Fruit fly (Drosophila melanogaster) whole organism, adult: ENCODE measurements around the gene Tre1.

Source experiments
- CG11617 ChIP-seq: fragments of 200-800 bp; sonication (Bioruptor generic); optimal IDR thresholded peaks from 2 replicates; lab custom pipeline; 2017; ENCODE audit warnings: mild to moderate bottlenecking, missing biosample characterization, missing genetic modification reagents, missing genetic modification characterization
- CG12768 ChIP-seq: fragments of 200-800 bp; sonication (Bioruptor generic); optimal IDR thresholded peaks from 2 replicates; lab custom pipeline; 2017; ENCODE audit warnings: missing biosample characterization, missing genetic modification characterization, mild to moderate bottlenecking, moderate library complexity, missing genetic modification reagents
- CG14711 ChIP-seq: fragments of 200-800 bp; sonication (Bioruptor generic); optimal IDR thresholded peaks from 2 replicates; lab custom pipeline; 2018; ENCODE audit warnings: missing biosample characterization, mild to moderate bottlenecking, missing genetic modification characterization, moderate library complexity
- CG1620 ChIP-seq: fragments of 200-800 bp; sonication (Bioruptor generic); optimal IDR thresholded peaks from 2 replicates; lab custom pipeline; 2016; ENCODE audit warnings: missing biosample characterization, missing genetic modification characterization
- CG33017 ChIP-seq: fragments of 200-800 bp; sonication (Bioruptor generic); optimal IDR thresholded peaks from 2 replicates; lab custom pipeline; 2018; ENCODE audit warnings: missing biosample characterization, mild to moderate bottlenecking, missing genetic modification characterization, moderate library complexity
- CG5204 ChIP-seq: fragments of 200-800 bp; sonication (Bioruptor generic); optimal IDR thresholded peaks from 2 replicates; lab custom pipeline; 2016; ENCODE audit warnings: missing biosample characterization, missing genetic modification characterization
- CG7045 ChIP-seq: fragments of 200-800 bp; sonication (Bioruptor generic); optimal IDR thresholded peaks from 2 replicates; lab custom pipeline; 2017; ENCODE audit warnings: missing biosample characterization, mild to moderate bottlenecking, missing genetic modification characterization
- CG7101 ChIP-seq: fragments of 200-800 bp; sonication (Bioruptor generic); optimal IDR thresholded peaks from 2 replicates; lab custom pipeline; 2018; ENCODE audit warnings: missing biosample characterization, mild to moderate bottlenecking, missing genetic modification characterization, moderate library complexity
- Clk ChIP-seq: fragments of 200-800 bp; sonication (Bioruptor generic); optimal IDR thresholded peaks from 2 replicates; lab custom pipeline; 2017; ENCODE audit warnings: missing biosample characterization, missing genetic modification characterization
- Crg-1 ChIP-seq: fragments of 200-800 bp; sonication (Bioruptor generic); optimal IDR thresholded peaks from 2 replicates; lab custom pipeline; 2016; ENCODE audit warnings: missing biosample characterization, missing genetic modification characterization
- Hr96 ChIP-seq: fragments of 200-800 bp; sonication (Bioruptor generic); optimal IDR thresholded peaks from 2 replicates; lab custom pipeline; 2016; ENCODE audit warnings: missing biosample characterization, missing genetic modification characterization
- Mnt ChIP-seq: fragments of 200-800 bp; sonication (Bioruptor generic); optimal IDR thresholded peaks from 2 replicates; lab custom pipeline; 2016; ENCODE audit warnings: missing biosample characterization, mild to moderate bottlenecking, missing genetic modification characterization
- bab1 ChIP-seq: fragments of 200-800 bp; sonication (Bioruptor generic); optimal IDR thresholded peaks from 3 replicates; lab custom pipeline; 2019; ENCODE audit warnings: missing biosample characterization, mild to moderate bottlenecking, missing genetic modification characterization, moderate library complexity
- cic ChIP-seq: fragments of 200-800 bp; sonication (Bioruptor generic); optimal IDR thresholded peaks from 2 replicates; lab custom pipeline; 2017; ENCODE audit warnings: missing biosample characterization, mild to moderate bottlenecking, missing genetic modification characterization, moderate library complexity
- cnc ChIP-seq, 2 experiments: fragments of >200 bp; optimal IDR thresholded peaks; 2 replicates each; lab custom pipeline; 2017
- kay ChIP-seq: fragments of 200-800 bp; sonication (Bioruptor generic); peaks from one replicate; lab custom pipeline; 2016; ENCODE audit warnings: missing biosample characterization, missing genetic modification characterization, borderline replicate concordance
- ovo ChIP-seq: fragments of 200-800 bp; sonication (Bioruptor generic); optimal IDR thresholded peaks from 2 replicates; lab custom pipeline; 2016; ENCODE audit warnings: missing biosample characterization, missing genetic modification characterization
- pad ChIP-seq: fragments of 200-800 bp; sonication (Bioruptor generic); optimal IDR thresholded peaks from 3 replicates; lab custom pipeline; 2017; ENCODE audit warnings: missing biosample characterization, missing genetic modification characterization, mild to moderate bottlenecking, moderate library complexity, missing genetic modification reagents
- tj ChIP-seq: fragments of 200-800 bp; sonication (Bioruptor generic); optimal IDR thresholded peaks from 3 replicates; lab custom pipeline; 2017; ENCODE audit warnings: missing biosample characterization, mild to moderate bottlenecking, missing genetic modification characterization, moderate library complexity
- toe ChIP-seq: fragments of 200-800 bp; sonication (Bioruptor generic); optimal IDR thresholded peaks from 2 replicates; lab custom pipeline; 2016; ENCODE audit warnings: missing biosample characterization, missing genetic modification characterization

Gene Tre1

DNA sequence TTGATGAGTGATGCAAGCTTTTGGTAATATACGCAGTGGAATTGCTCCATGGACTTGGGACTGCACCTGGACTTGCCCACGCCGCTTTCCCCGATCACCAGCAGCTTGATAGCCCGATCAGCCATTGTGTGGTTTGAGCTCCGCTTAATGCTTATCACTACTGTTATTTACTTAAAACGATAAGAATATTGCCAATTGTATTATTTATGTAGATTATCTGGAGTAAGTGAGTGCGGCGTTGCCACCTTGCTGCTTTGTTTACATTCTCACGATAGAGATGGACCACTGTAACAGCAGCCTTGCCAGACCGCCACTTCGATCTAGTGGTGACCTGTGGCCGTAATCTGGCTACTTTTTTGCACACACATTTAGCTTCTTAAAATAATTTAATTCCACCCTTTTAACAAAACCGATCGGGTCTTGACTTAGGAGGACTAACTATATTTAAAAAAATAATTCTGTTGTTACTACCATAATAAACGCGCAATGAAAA lies 8.2 kb downstream of the Tre1 start, which contains the start of gene Rab18:
TSS of gene Rab18 (minus strand) at position 276 of the 493 bp plus-strand sequence.
- TF ChIP-seq CG7101 (tag; lab: Kevin White, UChicago) = peak; percentile 13
- TF ChIP-seq CG7045 (GFP tag; lab: Kevin White, UChicago) = no peak
- peak; percentile 16 for TF ChIP-seq bab1
- peak; percentile 63 for TF ChIP-seq toe (GFP tag; lab: Kevin White, UChicago)
- no peak for TF ChIP-seq Hr96 (GFP tag; lab: Kevin White, UChicago)
- no peak for TF ChIP-seq kay
- TF ChIP-seq CG12768 (GFP tag; lab: Kevin White, UChicago) = peak; percentile 62
- peak; percentile 1 for TF ChIP-seq Crg-1 (GFP tag; lab: Kevin White, UChicago)
- peak; percentile 60 for TF ChIP-seq CG1620
- peak; percentile 72 for TF ChIP-seq Mnt
- TF ChIP-seq tj (GFP tag; lab: Kevin White, UChicago) = no peak
- peak; percentile 23 for TF ChIP-seq ovo (GFP tag; lab: Kevin White, UChicago)

DNA sequence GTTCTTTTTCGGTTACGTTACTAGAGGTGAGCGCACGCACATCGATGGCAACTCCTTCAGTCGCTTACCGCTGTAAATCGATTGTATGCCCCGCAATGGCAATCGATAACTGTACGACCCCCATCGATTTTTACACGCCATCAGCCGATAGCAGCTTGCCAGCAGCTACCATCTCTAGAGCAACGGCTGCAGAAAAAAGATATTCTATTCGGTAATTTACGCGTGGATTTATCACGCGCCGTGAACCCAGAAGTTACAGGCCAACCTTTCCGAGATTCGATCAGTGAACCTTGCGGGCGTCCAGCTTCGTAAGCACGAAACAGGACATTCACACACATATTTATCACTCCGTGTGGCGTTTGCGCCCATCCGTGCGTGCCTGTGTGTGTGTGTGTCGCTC lies 13.9 kb downstream of the Tre1 start, which contains the start of the genes Sirt4 and CG4119:
TSS of gene Sirt4 (minus strand) at position 39 of the 400 bp plus-strand sequence.
TSS of gene CG4119 (plus strand) at position 151 of the 400 bp plus-strand sequence.
- no peak for TF ChIP-seq ovo (GFP tag; lab: Kevin White, UChicago)
- no peak for TF ChIP-seq CG12768 (GFP tag; lab: Kevin White, UChicago)
- no peak for TF ChIP-seq CG5204 (GFP tag; lab: Kevin White, UChicago)
- TF ChIP-seq cic (GFP tag; lab: Kevin White, UChicago) = peak; percentile 34
- TF ChIP-seq Hr96 (GFP tag; lab: Kevin White, UChicago) = no peak
- no peak for TF ChIP-seq CG11617 (GFP tag; lab: Kevin White, UChicago)
- peak; percentile 59 for TF ChIP-seq Crg-1 (GFP tag; lab: Kevin White, UChicago)
- peak; percentile 27 for TF ChIP-seq pad
- peak; percentile 7 for TF ChIP-seq toe (GFP tag; lab: Kevin White, UChicago)
- TF ChIP-seq cnc (optimal IDR thresholded peaks at IDR 0.05; lab: Kevin White, UChicago) = no peak
- peak; percentile 15 for TF ChIP-seq CG14711 (tag; lab: Kevin White, UChicago)
- no peak for TF ChIP-seq kay
- peak; percentile 65 for TF ChIP-seq bab1
- TF ChIP-seq CG7045 (GFP tag; lab: Kevin White, UChicago) = no peak
- TF ChIP-seq Mnt = peak; percentile 68
- no peak for TF ChIP-seq CG33017
- TF ChIP-seq CG7101 (tag; lab: Kevin White, UChicago) = peak; percentile 2
- TF ChIP-seq CG1620 = peak; percentile 44
- peak; percentile 62 for TF ChIP-seq tj (GFP tag; lab: Kevin White, UChicago)
- no peak for TF ChIP-seq Clk (GFP tag; lab: Kevin White, UChicago)

DNA sequence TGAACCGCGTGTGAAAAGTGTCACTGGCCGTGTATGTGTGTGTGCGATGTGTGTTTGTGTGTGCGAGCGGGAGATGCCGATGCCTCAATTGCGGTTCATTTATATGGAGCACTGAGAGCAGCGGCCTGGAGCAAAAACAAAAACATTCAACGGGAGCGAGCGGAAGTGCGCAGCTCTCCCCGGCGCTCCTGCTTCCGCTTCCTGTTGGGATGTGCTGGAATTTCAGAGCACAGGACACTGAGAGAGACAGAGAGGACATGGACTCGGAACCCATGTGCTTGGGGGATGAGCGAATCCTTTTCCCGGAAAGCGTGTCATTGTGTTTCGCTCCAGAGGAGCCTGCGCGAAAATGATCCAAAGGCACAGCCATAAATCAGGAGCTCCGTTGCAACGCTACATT lies 15.6 kb downstream of the Tre1 start:
- TF ChIP-seq Hr96 (GFP tag; lab: Kevin White, UChicago) = no peak
- TF ChIP-seq Mnt = peak; percentile 33
- peak; percentile 4 for TF ChIP-seq pad

DNA sequence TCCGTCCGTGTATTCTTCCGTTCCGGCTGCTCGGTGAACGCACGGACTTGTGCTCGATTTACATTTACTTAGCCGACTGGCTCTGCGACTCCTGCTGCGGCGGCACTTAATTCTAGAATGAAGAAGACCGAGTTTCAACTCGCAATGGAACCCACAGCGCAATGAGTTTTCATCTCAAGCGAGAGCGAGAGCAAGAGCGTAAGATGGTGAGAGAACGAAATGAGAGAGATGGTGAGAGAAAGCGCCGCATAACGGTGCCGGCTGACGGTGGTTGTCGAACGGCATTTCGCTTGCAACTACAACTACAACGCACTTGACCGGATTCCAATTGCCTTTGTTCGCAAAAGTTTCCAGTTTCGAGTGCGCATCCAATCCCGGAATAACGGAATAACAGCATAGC lies 17.0 kb downstream of the Tre1 start, which contains the start of gene OtopLc:
TSS of gene OtopLc (minus strand) at position 101 of the 400 bp plus-strand sequence.
- TF ChIP-seq pad = no peak
- TF ChIP-seq CG33017 = no peak
- TF ChIP-seq CG7045 (GFP tag; lab: Kevin White, UChicago) = no peak
- TF ChIP-seq tj (GFP tag; lab: Kevin White, UChicago) = no peak
- no peak for TF ChIP-seq CG12768 (GFP tag; lab: Kevin White, UChicago)
- no peak for TF ChIP-seq bab1
- no peak for TF ChIP-seq Clk (GFP tag; lab: Kevin White, UChicago)
- no peak for TF ChIP-seq Hr96 (GFP tag; lab: Kevin White, UChicago)
- no peak for TF ChIP-seq kay
- no peak for TF ChIP-seq cnc (optimal IDR thresholded peaks at IDR 0.05; lab: Kevin White, UChicago)
- no peak for TF ChIP-seq ovo (GFP tag; lab: Kevin White, UChicago)
- TF ChIP-seq CG5204 (GFP tag; lab: Kevin White, UChicago) = no peak
- no peak for TF ChIP-seq CG14711 (tag; lab: Kevin White, UChicago)
- TF ChIP-seq CG1620 = no peak
- no peak for TF ChIP-seq Crg-1 (GFP tag; lab: Kevin White, UChicago)
- no peak for TF ChIP-seq cic (GFP tag; lab: Kevin White, UChicago)
- no peak for TF ChIP-seq CG11617 (GFP tag; lab: Kevin White, UChicago)
- TF ChIP-seq toe (GFP tag; lab: Kevin White, UChicago) = no peak
- TF ChIP-seq CG7101 (tag; lab: Kevin White, UChicago) = no peak

DNA sequence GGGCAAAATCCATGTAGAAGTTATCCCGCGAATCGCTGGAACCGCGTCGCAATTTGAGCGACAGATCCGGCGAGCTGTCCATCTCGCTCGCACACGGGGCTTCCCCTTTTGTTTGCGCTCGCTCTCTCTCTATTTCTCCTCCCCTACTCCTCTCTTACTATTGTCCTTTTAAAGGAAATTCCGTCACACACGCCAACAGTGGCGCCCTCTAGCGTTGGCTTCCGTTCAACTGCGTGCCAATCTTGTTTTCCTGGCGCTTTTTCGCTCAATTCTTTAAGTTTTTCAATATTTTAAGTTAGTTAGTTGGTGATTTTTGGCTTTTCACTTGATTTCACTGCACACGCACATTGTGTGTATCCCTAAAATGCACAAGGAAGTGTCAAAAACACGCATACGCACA lies 17.8 kb downstream of the Tre1 start:
- TF ChIP-seq CG7101 (tag; lab: Kevin White, UChicago) (no peak), pad (peak; percentile 53), ovo (GFP tag; lab: Kevin White, UChicago) (no peak), Crg-1 (GFP tag; lab: Kevin White, UChicago) (no peak), CG11617 (GFP tag; lab: Kevin White, UChicago) (no peak), kay (no peak), CG7045 (GFP tag; lab: Kevin White, UChicago) (no peak)

DNA sequence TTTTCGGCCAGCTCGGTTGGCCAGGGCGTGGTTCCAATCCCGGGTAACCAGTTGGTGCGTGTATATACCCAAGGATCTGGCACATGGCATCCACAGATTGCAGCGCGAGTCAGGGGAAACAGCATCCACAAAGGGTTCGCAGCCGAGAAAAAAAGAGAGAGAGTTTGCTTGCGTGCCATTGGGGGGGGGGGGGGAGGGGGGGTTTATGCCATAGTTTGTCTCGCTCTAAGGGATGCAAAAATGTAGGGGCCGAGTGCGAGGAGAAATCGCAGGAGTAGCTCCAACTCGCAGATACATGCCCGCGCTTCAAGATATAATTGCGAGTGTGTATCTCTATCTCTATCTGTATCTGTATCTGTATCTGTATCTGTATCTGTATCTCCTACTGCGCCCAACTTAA lies 29.8 kb downstream of the Tre1 start:
- TF ChIP-seq pad (peak; percentile 96), CG1620 (no peak)

DNA sequence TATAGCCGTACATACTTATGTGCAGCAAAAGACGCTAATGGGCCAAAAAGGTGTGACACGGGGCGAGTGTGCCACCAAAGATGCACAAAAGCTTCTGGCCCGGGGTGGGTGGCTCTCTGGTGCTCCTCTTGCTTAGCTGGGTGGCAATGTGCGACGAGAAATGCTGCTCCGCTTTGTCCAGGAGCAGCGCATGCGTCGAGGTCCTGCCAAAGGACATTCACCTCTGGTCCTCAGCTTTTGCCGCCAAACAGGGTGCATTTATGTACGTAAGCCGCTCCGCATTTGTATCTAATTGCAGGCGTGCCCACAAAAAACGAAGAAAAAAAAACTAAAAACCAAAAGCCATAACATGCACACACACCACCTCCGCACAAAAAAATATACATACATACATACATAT lies 30.4 kb downstream of the Tre1 start:
- no peak for TF ChIP-seq cnc (optimal IDR thresholded peaks at IDR 0.05; lab: Kevin White, UChicago)
- TF ChIP-seq CG5204 (GFP tag; lab: Kevin White, UChicago) = no peak
- TF ChIP-seq Clk (GFP tag; lab: Kevin White, UChicago) = no peak
- no peak for TF ChIP-seq CG1620
- no peak for TF ChIP-seq kay
- TF ChIP-seq CG7045 (GFP tag; lab: Kevin White, UChicago) = no peak
- TF ChIP-seq tj (GFP tag; lab: Kevin White, UChicago) = no peak
